Worm (Caenorhabditis elegans): ENCODE results near the gene T11F9.21.
A peak's percentile ranks its signal among the peaks of the same experiment; 100 is the strongest.

DNA sequence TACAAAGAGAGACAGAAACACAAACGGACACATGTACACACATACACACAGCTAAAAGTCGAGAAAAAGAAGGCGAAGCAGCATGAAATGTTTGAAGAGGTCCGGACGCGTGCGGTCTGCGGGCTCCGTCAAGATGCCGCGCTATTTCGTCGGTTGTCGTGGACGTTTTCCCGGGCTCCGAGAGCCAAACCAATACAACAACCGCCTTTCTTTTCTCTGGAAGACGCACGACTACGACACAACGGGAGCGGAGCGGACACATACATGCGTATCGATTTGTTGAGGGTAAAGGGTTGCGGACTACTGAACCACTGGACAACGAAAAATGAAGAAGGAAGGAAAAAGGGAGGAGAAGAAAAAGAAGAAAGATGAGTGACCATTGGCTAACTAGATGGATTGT, 47.2 kb upstream of the T11F9.21 start:
- no peak for TF ChIP-seq hnd-1 (tag; optimal IDR thresholded peaks at IDR 0.05)
- TF ChIP-seq ets-7 (tag; optimal IDR thresholded peaks at IDR 0.05): no peak
- no peak for TF ChIP-seq sea-1 (GFP tag; conservative IDR thresholded peaks at IDR 0.05)
- no peak for TF ChIP-seq tbx-37 (GFP tag; conservative IDR thresholded peaks at IDR 0.05)
- TF ChIP-seq aly-1 (tag; optimal IDR thresholded peaks at IDR 0.05): no peak
- TF ChIP-seq hmg-4 (GFP tag; optimal IDR thresholded peaks at IDR 0.05): peak; percentile 25
- no peak for TF ChIP-seq ama-1 (optimal IDR thresholded peaks at IDR 0.05)
- no peak for TF ChIP-seq F13C5.2 (tag; optimal IDR thresholded peaks at IDR 0.05)
- TF ChIP-seq B0310.2 (tag; optimal IDR thresholded peaks at IDR 0.05): no peak
- TF ChIP-seq tbx-11 (GFP tag; IDR thresholded peaks at IDR 0.05): no peak

All from whole organism, early embryonic.